Worm (Caenorhabditis elegans) whole organism, early embryonic: ENCODE results near the gene srab-6.

ENCODE experiments used
- B0310.2 ChIP-seq: sonication (generic microtip); optimal IDR thresholded peaks from 2 replicates; lab custom pipeline; 2016; ENCODE audit warnings: mild to moderate bottlenecking, missing genetic modification characterization, missing compliant biosample characterization
- F13C5.2 ChIP-seq: sonication (generic microtip); optimal IDR thresholded peaks from 2 replicates; lab custom pipeline; 2017; ENCODE audit warnings: mild to moderate bottlenecking, missing genetic modification characterization, inconsistent platforms, missing compliant biosample characterization
- aly-1 ChIP-seq: sonication (generic microtip); optimal IDR thresholded peaks from 2 replicates; lab custom pipeline; 2016; ENCODE audit warnings: missing genetic modification characterization, missing compliant biosample characterization
- ama-1 ChIP-seq: fragments of 150-350 bp; optimal IDR thresholded peaks from 2 replicates; lab custom pipeline; 2014
- flt-1 ChIP-seq: fragments of 200-800 bp; sonication (Bioruptor generic); IDR thresholded peaks from 2 replicates; pipeline ENCODE4 v1.3.6; 2022; ENCODE audit warnings: missing genetic modification characterization, missing compliant biosample characterization
- hmg-4 ChIP-seq: fragments of 200-800 bp; sonication (Bioruptor generic); optimal IDR thresholded peaks from 2 replicates; lab custom pipeline; 2018; ENCODE audit warnings: mild to moderate bottlenecking, missing genetic modification characterization, missing compliant biosample characterization
- pes-1 ChIP-seq: fragments of 200-800 bp; sonication (Bioruptor generic); IDR thresholded peaks from 2 replicates; pipeline ENCODE4 v1.3.6; 2022; ENCODE audit warnings: missing genetic modification reagents, missing genetic modification characterization, missing compliant biosample characterization
- tbx-11 ChIP-seq: fragments of 200-800 bp; sonication (Bioruptor generic); IDR thresholded peaks from 2 replicates; pipeline ENCODE4 v1.3.6; 2022; ENCODE audit warnings: missing genetic modification characterization, missing compliant biosample characterization
- tbx-37 ChIP-seq: fragments of 200-800 bp; sonication (Bioruptor generic); conservative IDR thresholded peaks from 2 replicates; pipeline ENCODE4 v1.3.6; 2022; ENCODE audit warnings: missing genetic modification reagents, missing genetic modification characterization, missing compliant biosample characterization
- tra-4 ChIP-seq: sonication (generic microtip); optimal IDR thresholded peaks from 2 replicates; lab custom pipeline; 2017; ENCODE audit warnings: missing genetic modification characterization, missing compliant biosample characterization

DNA sequence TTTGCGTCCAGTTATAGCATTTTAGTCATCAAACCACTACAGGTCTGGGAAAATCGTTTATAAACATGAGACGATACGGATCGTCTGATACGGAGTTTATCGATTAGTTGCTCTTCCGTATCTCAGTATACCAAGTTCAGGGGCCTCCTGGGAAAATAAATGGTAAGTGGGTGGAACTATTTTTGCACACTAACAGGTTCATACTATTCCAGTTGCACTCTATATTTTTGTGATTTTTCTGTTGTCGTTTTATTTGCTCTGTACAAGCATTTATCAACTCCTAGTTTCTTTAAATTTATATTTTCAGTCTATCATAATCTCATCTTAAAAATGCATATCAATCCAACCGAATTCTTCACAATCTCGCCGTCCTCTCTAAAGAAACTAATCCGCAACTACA is 36.8 kb downstream of the srab-6 start, which contains the start of gene Y73C8C.3:
- TF ChIP-seq tbx-37: no peak
- TF ChIP-seq aly-1 (tag; lab: Kevin White, UChicago): no peak
- TF ChIP-seq ama-1 (lab: Kevin White, UChicago): no peak
- no peak for TF ChIP-seq tra-4 (tag; lab: Kevin White, UChicago)
- TF ChIP-seq tbx-11: no peak
- TF ChIP-seq B0310.2: no peak
- no peak for TF ChIP-seq pes-1 (GFP tag; lab: Robert Waterston, UW)
- no peak for TF ChIP-seq hmg-4 (GFP tag; lab: Kevin White, UChicago)
- TF ChIP-seq F13C5.2: no peak
- TF ChIP-seq flt-1 (GFP tag; lab: Robert Waterston, UW): no peak
